Worm (Caenorhabditis elegans): ENCODE results near the gene C46F11.4.

DNA sequence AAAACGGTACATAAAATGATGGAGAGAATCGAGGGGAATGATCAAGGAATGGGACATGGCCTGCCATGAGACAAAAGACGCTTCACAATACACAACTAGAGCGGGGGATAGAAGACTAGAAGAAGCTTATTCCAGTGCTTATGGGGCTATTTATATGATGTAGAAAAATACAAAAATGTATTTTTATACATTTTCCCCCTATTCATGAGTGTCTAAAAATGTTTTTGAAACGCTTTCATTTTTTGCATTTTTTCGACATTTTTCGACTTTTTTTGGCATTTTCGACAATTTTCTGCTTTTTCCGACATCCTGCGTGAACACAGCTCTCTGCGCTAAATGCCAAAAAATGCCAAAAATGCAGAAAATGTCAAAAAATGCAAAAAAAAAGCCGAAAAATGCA lies 51.7 kb downstream of the C46F11.4 start:
- no peak for TF ChIP-seq W03F9.2 (tag; optimal IDR thresholded peaks at IDR 0.05)
- TF ChIP-seq him-1 (tag; optimal IDR thresholded peaks at IDR 0.05) = peak; percentile 8
- TF ChIP-seq dao-5 (tag; optimal IDR thresholded peaks at IDR 0.05) = no peak
